Comparison of ENCODE assay signal across 1 fruit fly cellular context in genomic region chr3R:30550044-30550443, dm6.
A peak's percentile ranks its signal among the peaks of the same experiment; 100 is the strongest.
TF ChIP-seq lines count a peak whose summit lies in the region.

No protein-coding gene starts in this region.

TF ChIP-seq in whole organism, embryonic, 481 proteins besides CTCF, POLR2A, EP300 and RAD21 (continued from another document and continues in another):
- no peak for TF ChIP-seq CG1832 (GFP tag; optimal IDR thresholded peaks at IDR 0.05; lab: Kevin White, UChicago)
- no peak for TF ChIP-seq Hr78 (GFP tag; optimal IDR thresholded peaks at IDR 0.05; lab: Kevin White, UChicago)
- TF ChIP-seq CG14050 (GFP tag; IDR thresholded peaks at IDR 0.05; lab: Robert Waterston, UW): no peak
- peak; percentile 11 for TF ChIP-seq Myb (GFP tag; optimal IDR thresholded peaks at IDR 0.05; lab: Kevin White, UChicago)
- TF ChIP-seq CG33557 (GFP tag; optimal IDR thresholded peaks at IDR 0.05; lab: Kevin White, UChicago): no peak
- no peak for TF ChIP-seq CG18011 (GFP tag; optimal IDR thresholded peaks at IDR 0.05; lab: Kevin White, UChicago)
- TF ChIP-seq Atf-2 (GFP tag; optimal IDR thresholded peaks at IDR 0.05; lab: Kevin White, UChicago): no peak
- TF ChIP-seq lab (GFP tag; optimal IDR thresholded peaks at IDR 0.05; lab: Kevin White, UChicago): peak; percentile 64
- TF ChIP-seq CrebB (tag; optimal IDR thresholded peaks at IDR 0.05; lab: Kevin White, UChicago): no peak
- TF ChIP-seq vnd (GFP tag; IDR thresholded peaks at IDR 0.05; lab: Robert Waterston, UW; ENCODE audit: partially characterized antibody): no peak
- TF ChIP-seq cas (GFP tag; IDR thresholded peaks at IDR 0.05; lab: Robert Waterston, UW): no peak
- TF ChIP-seq CG3847 (GFP tag; IDR thresholded peaks at IDR 0.05; lab: Robert Waterston, UW): 0 out of 2 replicates have a peak, but pooled peaks have one; percentile 20
- no peak for TF ChIP-seq fd64A (GFP tag; optimal IDR thresholded peaks at IDR 0.05; lab: Kevin White, UChicago)
- no peak for TF ChIP-seq Fer2 (tag; optimal IDR thresholded peaks at IDR 0.05; lab: Kevin White, UChicago)
- TF ChIP-seq ERR (GFP tag; optimal IDR thresholded peaks at IDR 0.05; lab: Kevin White, UChicago): no peak
- TF ChIP-seq Optix (GFP tag; IDR thresholded peaks at IDR 0.05; lab: Robert Waterston, UW): no peak
- TF ChIP-seq CG1603 (tag; optimal IDR thresholded peaks at IDR 0.05; lab: Kevin White, UChicago): peak; percentile 25
- TF ChIP-seq CG8290 (GFP tag; optimal IDR thresholded peaks at IDR 0.05; lab: Kevin White, UChicago): no peak
- TF ChIP-seq CG8290 (tag; optimal IDR thresholded peaks at IDR 0.05; lab: Kevin White, UChicago): peak in 1 of 2 experiments; percentile 54
- no peak for TF ChIP-seq jigr1 (GFP tag; IDR thresholded peaks at IDR 0.05; lab: Robert Waterston, UW)
- peak; percentile 62 for TF ChIP-seq Hmr (GFP tag; optimal IDR thresholded peaks at IDR 0.05; lab: Kevin White, UChicago)
- no peak for TF ChIP-seq Eip74EF (GFP tag; optimal IDR thresholded peaks at IDR 0.05; lab: Kevin White, UChicago)
- no peak for TF ChIP-seq gce (GFP tag; IDR thresholded peaks at IDR 0.05; lab: Robert Waterston, UW)
- peak; percentile 1 for TF ChIP-seq HLH54F (GFP tag; optimal IDR thresholded peaks at IDR 0.05; lab: Kevin White, UChicago)
- TF ChIP-seq dimm (GFP tag; IDR thresholded peaks at IDR 0.05; lab: Robert Waterston, UW): no peak
- no peak for TF ChIP-seq Neu2 (GFP tag; optimal IDR thresholded peaks at IDR 0.05; lab: Kevin White, UChicago; ENCODE audit: borderline replicate concordance)
- no peak for TF ChIP-seq pum (GFP tag; optimal IDR thresholded peaks at IDR 0.05; lab: Kevin White, UChicago)
- TF ChIP-seq Hr39 (optimal IDR thresholded peaks at IDR 0.05; lab: Kevin White, UChicago): no peak
- no peak for TF ChIP-seq stwl (tag; optimal IDR thresholded peaks at IDR 0.05; lab: Kevin White, UChicago)
- no peak for TF ChIP-seq Hmx (GFP tag; optimal IDR thresholded peaks at IDR 0.05; lab: Kevin White, UChicago)
- no peak for TF ChIP-seq CG4617 (GFP tag; optimal IDR thresholded peaks at IDR 0.05; lab: Kevin White, UChicago; ENCODE audit: borderline replicate concordance)
- peak; percentile 50 for TF ChIP-seq CG12769 (tag; optimal IDR thresholded peaks at IDR 0.05; lab: Kevin White, UChicago)
- no peak for TF ChIP-seq CG12155 (GFP tag; optimal IDR thresholded peaks at IDR 0.05; lab: Kevin White, UChicago)
- TF ChIP-seq bbx (GFP tag; IDR thresholded peaks at IDR 0.05; lab: Robert Waterston, UW; ENCODE audit: partially characterized antibody): no peak
- TF ChIP-seq CG13894 (tag; optimal IDR thresholded peaks at IDR 0.05; lab: Kevin White, UChicago): peak; percentile 33
- TF ChIP-seq bcd (GFP tag; optimal IDR thresholded peaks at IDR 0.05; lab: Kevin White, UChicago): no peak
- TF ChIP-seq onecut (GFP tag; IDR thresholded peaks at IDR 0.05; lab: Robert Waterston, UW): no peak
- no peak for TF ChIP-seq luna (GFP tag; optimal IDR thresholded peaks at IDR 0.05; lab: Kevin White, UChicago)
- TF ChIP-seq CG10209 (GFP tag; optimal IDR thresholded peaks at IDR 0.05; lab: Kevin White, UChicago): no peak
- TF ChIP-seq Taf1 (GFP tag; IDR thresholded peaks at IDR 0.05; lab: Robert Waterston, UW): 0 out of 2 replicates have a peak, but pooled peaks have one; percentile 15
- TF ChIP-seq CG2199 (GFP tag; IDR thresholded peaks at IDR 0.05; lab: Robert Waterston, UW): no peak
- TF ChIP-seq CG4404 (GFP tag; IDR thresholded peaks at IDR 0.05; lab: Robert Waterston, UW): no peak
- TF ChIP-seq sima (GFP tag; optimal IDR thresholded peaks at IDR 0.05; lab: Kevin White, UChicago): no peak
- TF ChIP-seq abd-A (tag; optimal IDR thresholded peaks at IDR 0.05; lab: Kevin White, UChicago): peak; percentile 44
- no peak for TF ChIP-seq cato (GFP tag; optimal IDR thresholded peaks at IDR 0.05; lab: Kevin White, UChicago; ENCODE audit: borderline replicate concordance)
- peak; percentile 12 for TF ChIP-seq unpg (GFP tag; optimal IDR thresholded peaks at IDR 0.05; lab: Kevin White, UChicago)
- TF ChIP-seq CG6683 (GFP tag; optimal IDR thresholded peaks at IDR 0.05; lab: Kevin White, UChicago): no peak
- peak; percentile 41 for TF ChIP-seq CG7556 (GFP tag; optimal IDR thresholded peaks at IDR 0.05; lab: Kevin White, UChicago)
- TF ChIP-seq CG31224 (GFP tag; IDR thresholded peaks at IDR 0.05; lab: Robert Waterston, UW): 0 out of 2 replicates have a peak, but pooled peaks have one; percentile 28
- TF ChIP-seq CG6765 (GFP tag; optimal IDR thresholded peaks at IDR 0.05; lab: Kevin White, UChicago): peak; percentile 11
- no peak for TF ChIP-seq Dip2 (GFP tag; IDR thresholded peaks at IDR 0.05; lab: Robert Waterston, UW)
- TF ChIP-seq gsb (GFP tag; IDR thresholded peaks at IDR 0.05; lab: Robert Waterston, UW): no peak
- TF ChIP-seq Stat92E (GFP tag; optimal IDR thresholded peaks at IDR 0.05; lab: Kevin White, UChicago): no peak
- TF ChIP-seq fru (optimal IDR thresholded peaks at IDR 0.05; lab: Kevin White, UChicago): no peak
- TF ChIP-seq Ada2b (GFP tag; IDR thresholded peaks at IDR 0.05; lab: Robert Waterston, UW): peak; percentile 35; the same call in 1 of the 2 replicates
- TF ChIP-seq Sox102F (GFP tag; optimal IDR thresholded peaks at IDR 0.05; lab: Kevin White, UChicago): peak; percentile 20
- TF ChIP-seq ara (GFP tag; IDR thresholded peaks at IDR 0.05; lab: Robert Waterston, UW): no peak
- TF ChIP-seq CG11695 (GFP tag; IDR thresholded peaks at IDR 0.05; lab: Robert Waterston, UW): no peak
- no peak for TF ChIP-seq CoRest (tag; optimal IDR thresholded peaks at IDR 0.05; lab: Kevin White, UChicago)
- TF ChIP-seq CG2202 (tag; optimal IDR thresholded peaks at IDR 0.05; lab: Kevin White, UChicago): no peak
- no peak for TF ChIP-seq CG15479 (GFP tag; optimal IDR thresholded peaks at IDR 0.05; lab: Kevin White, UChicago)
- no peak for TF ChIP-seq CG11560 (tag; IDR thresholded peaks at IDR 0.05; lab: Robert Waterston, UW)
- no peak for TF ChIP-seq sisA (GFP tag; IDR thresholded peaks at IDR 0.05; lab: Robert Waterston, UW)
- TF ChIP-seq CG15269 (tag; optimal IDR thresholded peaks at IDR 0.05; lab: Kevin White, UChicago): peak; percentile 21
- TF ChIP-seq Fer3 (tag; optimal IDR thresholded peaks at IDR 0.05; lab: Kevin White, UChicago): no peak
- TF ChIP-seq Mrtf (GFP tag; IDR thresholded peaks at IDR 0.05; lab: Robert Waterston, UW): no peak
- TF ChIP-seq fd3F (GFP tag; optimal IDR thresholded peaks at IDR 0.05; lab: Kevin White, UChicago): no peak
- TF ChIP-seq Rfx (GFP tag; IDR thresholded peaks at IDR 0.05; lab: Robert Waterston, UW): peak; percentile 42; the same call in 1 of the 2 replicates
- no peak for TF ChIP-seq CG43689 (GFP tag; IDR thresholded peaks at IDR 0.05; lab: Robert Waterston, UW)
- TF ChIP-seq CG17186 (GFP tag; optimal IDR thresholded peaks at IDR 0.05; lab: Kevin White, UChicago): no peak
- TF ChIP-seq az2 (GFP tag; optimal IDR thresholded peaks at IDR 0.05; lab: Kevin White, UChicago): no peak
- TF ChIP-seq CG11723 (GFP tag; optimal IDR thresholded peaks at IDR 0.05; lab: Kevin White, UChicago): no peak
- no peak for TF ChIP-seq CG9727 (GFP tag; optimal IDR thresholded peaks at IDR 0.05; lab: Kevin White, UChicago)
- TF ChIP-seq Hr51 (GFP tag; optimal IDR thresholded peaks at IDR 0.05; lab: Kevin White, UChicago): peak in 1 of 2 experiments; percentile 41
- TF ChIP-seq lov (optimal IDR thresholded peaks at IDR 0.05; lab: Kevin White, UChicago): no peak
- TF ChIP-seq lov (GFP tag; IDR thresholded peaks at IDR 0.05; lab: Robert Waterston, UW): no peak
- no peak for TF ChIP-seq CG17328 (GFP tag; IDR thresholded peaks at IDR 0.05; lab: Robert Waterston, UW)
- no peak for TF ChIP-seq sens (GFP tag; lab: Kevin White, UChicago)
- TF ChIP-seq crol (GFP tag; IDR thresholded peaks at IDR 0.05; lab: Robert Waterston, UW): no peak
- no peak for TF ChIP-seq CG3995 (GFP tag; optimal IDR thresholded peaks at IDR 0.05; lab: Kevin White, UChicago)
- no peak for TF ChIP-seq CG14441 (GFP tag; IDR thresholded peaks at IDR 0.05; lab: Robert Waterston, UW)
- TF ChIP-seq otp (GFP tag; IDR thresholded peaks at IDR 0.05; lab: Robert Waterston, UW): no peak
- TF ChIP-seq tna (GFP tag; IDR thresholded peaks at IDR 0.05; lab: Robert Waterston, UW; ENCODE audit: partially characterized antibody): no peak
- TF ChIP-seq Mes4 (GFP tag; optimal IDR thresholded peaks at IDR 0.05; lab: Kevin White, UChicago): no peak
- no peak for TF ChIP-seq exex (tag; optimal IDR thresholded peaks at IDR 0.05; lab: Kevin White, UChicago)
- TF ChIP-seq da (GFP tag; optimal IDR thresholded peaks at IDR 0.05; lab: Kevin White, UChicago): no peak
- TF ChIP-seq crc (GFP tag; optimal IDR thresholded peaks at IDR 0.05; lab: Kevin White, UChicago): no peak
- TF ChIP-seq CG7745 (tag; optimal IDR thresholded peaks at IDR 0.05; lab: Kevin White, UChicago): no peak
- TF ChIP-seq Dref (GFP tag; IDR thresholded peaks at IDR 0.05; lab: Robert Waterston, UW): no peak
- TF ChIP-seq MESR4 (GFP tag; optimal IDR thresholded peaks at IDR 0.05; lab: Kevin White, UChicago): no peak
- peak; percentile 34; the same call in 1 of the 2 replicates for TF ChIP-seq sob (GFP tag; IDR thresholded peaks at IDR 0.05; lab: Robert Waterston, UW)
- TF ChIP-seq CG1792 (GFP tag; optimal IDR thresholded peaks at IDR 0.05; lab: Kevin White, UChicago): no peak
- TF ChIP-seq dmrt99B (tag; optimal IDR thresholded peaks at IDR 0.05; lab: Kevin White, UChicago): peak; percentile 38
- no peak for TF ChIP-seq CG4707 (GFP tag; optimal IDR thresholded peaks at IDR 0.05; lab: Kevin White, UChicago)
- TF ChIP-seq Doc2 (GFP tag; IDR thresholded peaks at IDR 0.05; lab: Robert Waterston, UW): no peak
- TF ChIP-seq Pdp1 (GFP tag; optimal IDR thresholded peaks at IDR 0.05; lab: Kevin White, UChicago): no peak
- TF ChIP-seq CG9609 (GFP tag; optimal IDR thresholded peaks at IDR 0.05; lab: Kevin White, UChicago): no peak
- TF ChIP-seq tll (GFP tag; optimal IDR thresholded peaks at IDR 0.05; lab: Kevin White, UChicago): no peak
- 0 out of 2 replicates have a peak, but pooled peaks have one; percentile 28 for TF ChIP-seq lmd (GFP tag; IDR thresholded peaks at IDR 0.05; lab: Robert Waterston, UW)
- peak; percentile 27 for TF ChIP-seq Hand (GFP tag; optimal IDR thresholded peaks at IDR 0.05; lab: Kevin White, UChicago)
- TF ChIP-seq Camta (GFP tag; optimal IDR thresholded peaks at IDR 0.05; lab: Kevin White, UChicago): no peak
- peak; percentile 30 for TF ChIP-seq grau (tag; optimal IDR thresholded peaks at IDR 0.05; lab: Kevin White, UChicago)
- TF ChIP-seq Jarid2 (GFP tag; optimal IDR thresholded peaks at IDR 0.05; lab: Kevin White, UChicago): no peak
- TF ChIP-seq E2f2 (GFP tag; IDR thresholded peaks at IDR 0.05; lab: Robert Waterston, UW): no peak
- TF ChIP-seq CG18599 (GFP tag; optimal IDR thresholded peaks at IDR 0.05; lab: Kevin White, UChicago): peak; percentile 77
- no peak for TF ChIP-seq schlank (tag; optimal IDR thresholded peaks at IDR 0.05; lab: Kevin White, UChicago)
- peak; percentile 10 for TF ChIP-seq NfI (GFP tag; optimal IDR thresholded peaks at IDR 0.05; lab: Kevin White, UChicago)
- TF ChIP-seq trem (tag; optimal IDR thresholded peaks at IDR 0.05; lab: Kevin White, UChicago): no peak
- TF ChIP-seq CG10543 (GFP tag; optimal IDR thresholded peaks at IDR 0.05; lab: Kevin White, UChicago): no peak
- TF ChIP-seq wek (GFP tag; optimal IDR thresholded peaks at IDR 0.05; lab: Kevin White, UChicago): no peak
- TF ChIP-seq CG17385 (GFP tag; optimal IDR thresholded peaks at IDR 0.05; lab: Kevin White, UChicago): peak; percentile 1
- TF ChIP-seq CG17359 (tag; optimal IDR thresholded peaks at IDR 0.05; lab: Kevin White, UChicago): peak; percentile 21
- TF ChIP-seq psq (GFP tag; optimal IDR thresholded peaks at IDR 0.05; lab: Kevin White, UChicago): no peak
- TF ChIP-seq CG6272 (GFP tag; IDR thresholded peaks at IDR 0.05; lab: Robert Waterston, UW): no peak
- peak; percentile 38 for TF ChIP-seq gem (tag; optimal IDR thresholded peaks at IDR 0.05; lab: Kevin White, UChicago)
- TF ChIP-seq sr (GFP tag; IDR thresholded peaks at IDR 0.05; lab: Robert Waterston, UW): no peak
- no peak for TF ChIP-seq insv (GFP tag; optimal IDR thresholded peaks at IDR 0.05; lab: Kevin White, UChicago)
- no peak for TF ChIP-seq CG5245 (GFP tag; optimal IDR thresholded peaks at IDR 0.05; lab: Kevin White, UChicago)
- TF ChIP-seq CG34224 (GFP tag; IDR thresholded peaks at IDR 0.05; lab: Robert Waterston, UW; ENCODE audit: partially characterized antibody): no peak
- no peak for TF ChIP-seq CG18619 (GFP tag; optimal IDR thresholded peaks at IDR 0.05; lab: Kevin White, UChicago)
- TF ChIP-seq Dp (GFP tag; optimal IDR thresholded peaks at IDR 0.05; lab: Kevin White, UChicago): no peak
- no peak for TF ChIP-seq ham (GFP tag; IDR thresholded peaks at IDR 0.05; lab: Robert Waterston, UW)
- TF ChIP-seq CG3163 (GFP tag; optimal IDR thresholded peaks at IDR 0.05; lab: Kevin White, UChicago): no peak
- TF ChIP-seq chn (GFP tag; optimal IDR thresholded peaks at IDR 0.05; lab: Kevin White, UChicago): no peak
- no peak for TF ChIP-seq MBD-R2 (GFP tag; IDR thresholded peaks at IDR 0.05; lab: Robert Waterston, UW)
- no peak for TF ChIP-seq H2.0 (GFP tag; IDR thresholded peaks at IDR 0.05; lab: Robert Waterston, UW)
- no peak for TF ChIP-seq Sox100B (GFP tag; optimal IDR thresholded peaks at IDR 0.05; lab: Kevin White, UChicago)
- no peak for TF ChIP-seq CG31441 (GFP tag; IDR thresholded peaks at IDR 0.05; lab: Robert Waterston, UW)
- no peak for TF ChIP-seq Elba2 (GFP tag; optimal IDR thresholded peaks at IDR 0.05; lab: Kevin White, UChicago)
- TF ChIP-seq lilli (GFP tag; optimal IDR thresholded peaks at IDR 0.05; lab: Kevin White, UChicago): peak; percentile 17
- TF ChIP-seq CG32532 (GFP tag; IDR thresholded peaks at IDR 0.05; lab: Robert Waterston, UW): peak; percentile 22; the same call in 1 of the 2 replicates
- no peak for TF ChIP-seq NK7.1 (GFP tag; optimal IDR thresholded peaks at IDR 0.05; lab: Kevin White, UChicago)
- no peak for TF ChIP-seq HLH3B (GFP tag; IDR thresholded peaks at IDR 0.05; lab: Robert Waterston, UW)
- TF ChIP-seq CG4328 (GFP tag; optimal IDR thresholded peaks at IDR 0.05; lab: Kevin White, UChicago): no peak
- no peak for TF ChIP-seq gcm (GFP tag; optimal IDR thresholded peaks at IDR 0.05; lab: Kevin White, UChicago)
- no peak for TF ChIP-seq ATbp (GFP tag; optimal IDR thresholded peaks at IDR 0.05; lab: Kevin White, UChicago)
- no peak for TF ChIP-seq eyg (GFP tag; optimal IDR thresholded peaks at IDR 0.05; lab: Kevin White, UChicago)
- TF ChIP-seq klu (GFP tag; IDR thresholded peaks at IDR 0.05; lab: Robert Waterston, UW): no peak
